Worm (Caenorhabditis elegans) whole organism, L1 larva: Measurements from ENCODE around the gene subs-4.
A peak's percentile ranks its signal among the peaks of the same experiment; 100 is the strongest.

Source experiments
- C34B4.2 ChIP-seq: sonication (generic microtip); optimal IDR thresholded peaks from 2 replicates; lab custom pipeline; 2017; ENCODE audit warnings: mild to moderate bottlenecking, missing genetic modification characterization, missing compliant biosample characterization
- Y116A8C.19 ChIP-seq: sonication (generic microtip); optimal IDR thresholded peaks from 2 replicates; lab custom pipeline; 2016; ENCODE audit warnings: missing compliant biosample characterization, missing genetic modification characterization, borderline replicate concordance
- aly-2 ChIP-seq: fragments of 150-350 bp; optimal IDR thresholded peaks from 2 replicates; lab custom pipeline; 2014; ENCODE audit warnings: missing biosample characterization, missing genetic modification characterization
- blmp-1 ChIP-seq: fragments of 150-350 bp; optimal IDR thresholded peaks from 2 replicates; lab custom pipeline; 2014; ENCODE audit warnings: missing biosample characterization, missing genetic modification characterization
- ceh-82 ChIP-seq, 3 experiments: fragments of 150-350 bp in 1 of 3; sonication (generic microtip) in 2 of 3; optimal IDR thresholded peaks; 2 replicates each; lab custom pipeline; 2014 to 2017; ENCODE audit warnings: missing biosample characterization in 3 of 3, missing genetic modification characterization in 3 of 3
- ceh-88 ChIP-seq: fragments of 200-800 bp; sonication (Bioruptor generic); IDR thresholded peaks from 2 replicates; pipeline ENCODE4 v1.3.6; 2022; ENCODE audit warnings: missing genetic modification characterization, missing compliant biosample characterization
- ceh-90 ChIP-seq: sonication (generic microtip); optimal IDR thresholded peaks from 2 replicates; lab custom pipeline; 2016; ENCODE audit warnings: missing genetic modification characterization, missing compliant biosample characterization
- ces-1 ChIP-seq: fragments of 150-350 bp; optimal IDR thresholded peaks from 2 replicates; lab custom pipeline; 2014; ENCODE audit warnings: missing biosample characterization, missing genetic modification reagents, missing genetic modification characterization
- dpl-1 ChIP-seq, 3 experiments: fragments of 150-350 bp in 2 of 3; sonication (generic microtip) in 1 of 3; optimal IDR thresholded peaks; 2 replicates each; lab custom pipeline; 2014 to 2017; ENCODE audit warnings: missing biosample characterization in 3 of 3, missing genetic modification characterization in 3 of 3, missing genetic modification reagents in 3 of 3
- efl-1 ChIP-seq, 4 experiments: fragments of 150-350 bp; optimal IDR thresholded peaks in 3 of 4; peaks in 1 of 4; 1 replicate in 1 of 4; 2 replicates in 3 of 4; lab custom pipeline; 2014; ENCODE audit warnings: missing biosample characterization in 2 of 4, missing genetic modification characterization in 2 of 4, missing genetic modification reagents in 2 of 4
- egl-13 ChIP-seq: sonication (generic microtip); optimal IDR thresholded peaks from 2 replicates; lab custom pipeline; 2016; ENCODE audit warnings: missing genotype, missing genetic modification reagents, missing genetic modification characterization, missing compliant biosample characterization
- egl-27 ChIP-seq, 2 experiments: fragments of 150-350 bp in 1 of 2; sonication (generic microtip); optimal IDR thresholded peaks; 3 replicates each; lab custom pipeline; 2017 to 2018; ENCODE audit warnings: missing biosample characterization in 2 of 2, missing genetic modification characterization in 2 of 2, missing genetic modification reagents in 2 of 2
- elt-2 ChIP-seq: sonication (generic microtip); optimal IDR thresholded peaks from 2 replicates; lab custom pipeline; 2016; ENCODE audit warnings: missing genetic modification characterization, mild to moderate bottlenecking, inconsistent platforms, missing compliant biosample characterization, missing genetic modification reagents
- ets-5 ChIP-seq: fragments of 200-800 bp; sonication (Bioruptor generic); IDR thresholded peaks from 2 replicates; pipeline ENCODE4 v1.3.6; 2022; ENCODE audit warnings: missing genetic modification characterization, missing compliant biosample characterization
- fkh-8 ChIP-seq: sonication (generic microtip); optimal IDR thresholded peaks from 2 replicates; lab custom pipeline; 2016; ENCODE audit warnings: mild to moderate bottlenecking, missing genetic modification characterization, missing compliant biosample characterization
- fos-1 ChIP-seq: fragments of 150-350 bp; optimal IDR thresholded peaks from 2 replicates; lab custom pipeline; 2014; ENCODE audit warnings: missing biosample characterization, missing genetic modification characterization
- hpl-2 ChIP-seq: fragments of 150-350 bp; optimal IDR thresholded peaks from 2 replicates; lab custom pipeline; 2014; ENCODE audit warnings: missing biosample characterization, missing genetic modification reagents, missing genetic modification characterization
- jun-1 ChIP-seq: fragments of 150-350 bp; optimal IDR thresholded peaks from 2 replicates; lab custom pipeline; 2014; ENCODE audit warnings: missing biosample characterization, missing genetic modification reagents, missing genetic modification characterization
- lin-13 ChIP-seq: fragments of 150-350 bp; optimal IDR thresholded peaks from 2 replicates; lab custom pipeline; 2014; ENCODE audit warnings: missing biosample characterization, missing genetic modification reagents, missing genetic modification characterization
- mab-9 ChIP-seq: fragments of 200-800 bp; sonication (Bioruptor generic); IDR thresholded peaks from 2 replicates; pipeline ENCODE4 v1.3.6; 2022; ENCODE audit warnings: missing genetic modification reagents, missing genetic modification characterization, missing compliant biosample characterization
- mef-2 ChIP-seq: fragments of 150-350 bp; optimal IDR thresholded peaks from 2 replicates; lab custom pipeline; 2014; ENCODE audit warnings: missing biosample characterization, missing genetic modification characterization
- mep-1 ChIP-seq: fragments of 150-350 bp; optimal IDR thresholded peaks from 2 replicates; lab custom pipeline; 2014; ENCODE audit warnings: missing biosample characterization, missing genetic modification characterization
- nhr-19 ChIP-seq: fragments of 200-800 bp; sonication (Bioruptor generic); conservative IDR thresholded peaks from 2 replicates; pipeline ENCODE4 v1.3.6; 2022; ENCODE audit warnings: missing genetic modification characterization, missing compliant biosample characterization
- nhr-237 ChIP-seq: fragments of 150-350 bp; optimal IDR thresholded peaks from 2 replicates; lab custom pipeline; 2014; ENCODE audit warnings: missing biosample characterization, missing genetic modification characterization
- nhr-28 ChIP-seq: fragments of 150-350 bp; optimal IDR thresholded peaks from 2 replicates; lab custom pipeline; 2014; ENCODE audit warnings: missing biosample characterization, missing genetic modification characterization
- nhr-76 ChIP-seq: sonication (generic microtip); optimal IDR thresholded peaks from 2 replicates; lab custom pipeline; 2017; ENCODE audit warnings: missing biosample characterization, missing genetic modification characterization
- nhr-84 ChIP-seq: sonication (generic microtip); optimal IDR thresholded peaks from 2 replicates; lab custom pipeline; 2017; ENCODE audit warnings: missing biosample characterization, missing genetic modification characterization
- nhr-85 ChIP-seq: sonication (generic microtip); peaks from one replicate; lab custom pipeline; 2016; ENCODE audit warnings: missing genetic modification characterization, inconsistent platforms, missing compliant biosample characterization
- nhr-90 ChIP-seq: sonication (generic microtip); optimal IDR thresholded peaks from 2 replicates; lab custom pipeline; 2016; ENCODE audit warnings: mild to moderate bottlenecking, missing genetic modification characterization, missing compliant biosample characterization; ENCODE audit not compliant: poor library complexity
- pag-3 ChIP-seq: sonication (generic microtip); optimal IDR thresholded peaks from 2 replicates; lab custom pipeline; 2017; ENCODE audit warnings: missing genetic modification characterization, mild to moderate bottlenecking, missing compliant biosample characterization, antibody characterized with exemption, borderline replicate concordance; ENCODE audit not compliant: insufficient read depth
- pax-3 ChIP-seq: fragments of 200-800 bp; sonication (Bioruptor generic); optimal IDR thresholded peaks from 2 replicates; lab custom pipeline; 2018; ENCODE audit warnings: mild to moderate bottlenecking, missing genetic modification characterization, moderate library complexity, missing compliant biosample characterization
- skn-1 ChIP-seq: fragments of 150-350 bp; optimal IDR thresholded peaks from 2 replicates; lab custom pipeline; 2014; ENCODE audit warnings: missing biosample characterization, missing genetic modification characterization
- snpc-4 ChIP-seq: fragments of 150-350 bp; optimal IDR thresholded peaks from 2 replicates; lab custom pipeline; 2014; ENCODE audit warnings: missing biosample characterization, missing genetic modification characterization
- snu-23 ChIP-seq: sonication (generic microtip); optimal IDR thresholded peaks from 2 replicates; lab custom pipeline; 2016; ENCODE audit warnings: missing genetic modification characterization, missing compliant biosample characterization
- sox-4 ChIP-seq: sonication (generic microtip); optimal IDR thresholded peaks from 2 replicates; lab custom pipeline; 2016; ENCODE audit warnings: missing genetic modification characterization, missing compliant biosample characterization
- sptf-1 ChIP-seq: fragments of 150-350 bp; optimal IDR thresholded peaks from 2 replicates; lab custom pipeline; 2014; ENCODE audit warnings: missing biosample characterization, missing genetic modification characterization
- sup-37 ChIP-seq: fragments of 200-800 bp; sonication (Bioruptor generic); optimal IDR thresholded peaks from 2 replicates; lab custom pipeline; 2018; ENCODE audit warnings: mild to moderate bottlenecking, missing genetic modification characterization, missing compliant biosample characterization
- tbx-2 ChIP-seq: sonication (generic microtip); optimal IDR thresholded peaks from 2 replicates; lab custom pipeline; 2016; ENCODE audit warnings: missing genetic modification characterization, missing compliant biosample characterization
- unc-30 ChIP-seq: sonication (generic microtip); optimal IDR thresholded peaks from 2 replicates; lab custom pipeline; 2017; ENCODE audit warnings: missing biosample characterization, missing genetic modification characterization
- unc-62 ChIP-seq: fragments of 150-350 bp; optimal IDR thresholded peaks from 2 replicates; lab custom pipeline; 2014; ENCODE audit warnings: missing biosample characterization, missing genetic modification reagents, missing genetic modification characterization
- xbp-1 ChIP-seq: sonication (generic microtip); optimal IDR thresholded peaks from 2 replicates; lab custom pipeline; 2016; ENCODE audit warnings: missing genetic modification characterization, missing compliant biosample characterization
- ztf-11 ChIP-seq, 2 experiments: sonication (generic microtip); optimal IDR thresholded peaks; 2 replicates each; lab custom pipeline; 2016 to 2017; ENCODE audit warnings: missing genetic modification characterization in 2 of 2, missing biosample characterization in 1 of 2, missing compliant biosample characterization in 1 of 2
- ztf-4 ChIP-seq: fragments of 150-350 bp; optimal IDR thresholded peaks from 2 replicates; lab custom pipeline; 2014; ENCODE audit warnings: missing biosample characterization, missing genetic modification characterization

subs-4 gene

DNA sequence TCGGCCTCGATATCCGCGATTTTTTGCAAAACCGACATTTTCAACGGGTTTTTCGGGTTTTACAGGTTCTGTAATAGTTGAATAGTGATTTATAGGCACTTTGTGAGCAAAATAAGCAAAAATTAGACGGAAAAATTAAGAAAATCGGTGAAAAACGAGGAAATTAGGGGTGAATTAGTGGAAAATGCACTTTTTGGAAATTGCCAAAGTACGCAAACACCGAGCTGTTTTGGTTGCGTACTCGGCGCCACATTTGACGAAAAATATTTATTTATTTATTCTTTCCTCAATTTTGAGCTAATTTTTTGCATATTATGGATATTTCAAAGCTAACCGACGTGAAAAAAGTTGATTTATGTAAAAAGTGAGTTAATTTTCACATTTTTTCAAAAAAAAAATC, 39.0 kb upstream of the subs-4 start, which contains the start of the genes T28D6.6 and pen-2 (continued):
- TF ChIP-seq elt-2 (no peak), pax-3 (tag; lab: Kevin White, UChicago) (no peak), nhr-85 (tag; lab: Kevin White, UChicago) (no peak), tbx-2 (tag; lab: Kevin White, UChicago) (peak; percentile 37)

DNA sequence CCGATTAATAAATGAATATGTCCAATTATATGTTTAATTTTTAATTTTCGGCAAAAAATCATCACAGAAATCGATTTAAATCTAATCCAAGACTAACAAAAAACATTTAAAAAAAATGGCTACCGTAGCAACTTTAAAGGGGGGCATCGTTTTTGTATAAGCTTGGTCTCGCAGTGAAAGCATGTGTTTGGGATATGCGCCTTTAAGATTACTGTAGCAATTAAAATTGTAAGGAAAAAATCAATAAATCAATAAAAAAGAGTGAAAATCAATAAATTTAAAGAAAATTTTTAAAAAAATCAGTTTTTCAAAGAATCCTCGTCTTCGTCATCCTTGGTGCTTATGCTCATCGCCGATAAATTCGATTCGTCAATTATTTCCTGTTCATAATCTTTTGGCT, 37.9 kb upstream of the subs-4 start:
- TF ChIP-seq ces-1 = no peak
- TF ChIP-seq skn-1 (tag; lab: Kevin White, UChicago) = no peak
- TF ChIP-seq jun-1 = no peak
- no peak for TF ChIP-seq ceh-82 (tag; optimal IDR thresholded peaks at IDR 0.05; lab: Kevin White, UChicago)
- TF ChIP-seq elt-2 = no peak
- TF ChIP-seq mef-2 = no peak
- TF ChIP-seq dpl-1 (GFP tag; optimal IDR thresholded peaks at IDR 0.05; lab: Kevin White, UChicago) = no peak
- no peak for TF ChIP-seq mab-9
- no peak for TF ChIP-seq ztf-4 (tag; lab: Kevin White, UChicago)
- no peak for TF ChIP-seq nhr-76 (tag; lab: Kevin White, UChicago)
- no peak for TF ChIP-seq xbp-1 (tag; lab: Kevin White, UChicago)
- TF ChIP-seq fkh-8 = no peak
- TF ChIP-seq ztf-11 (tag; optimal IDR thresholded peaks at IDR 0.05; lab: Kevin White, UChicago) = no peak
- TF ChIP-seq egl-13 = no peak
- TF ChIP-seq blmp-1 = no peak
- TF ChIP-seq aly-2 (tag; lab: Kevin White, UChicago) = no peak
- no peak for TF ChIP-seq lin-13 (GFP tag; lab: Kevin White, UChicago)
- TF ChIP-seq pag-3 = no peak

DNA sequence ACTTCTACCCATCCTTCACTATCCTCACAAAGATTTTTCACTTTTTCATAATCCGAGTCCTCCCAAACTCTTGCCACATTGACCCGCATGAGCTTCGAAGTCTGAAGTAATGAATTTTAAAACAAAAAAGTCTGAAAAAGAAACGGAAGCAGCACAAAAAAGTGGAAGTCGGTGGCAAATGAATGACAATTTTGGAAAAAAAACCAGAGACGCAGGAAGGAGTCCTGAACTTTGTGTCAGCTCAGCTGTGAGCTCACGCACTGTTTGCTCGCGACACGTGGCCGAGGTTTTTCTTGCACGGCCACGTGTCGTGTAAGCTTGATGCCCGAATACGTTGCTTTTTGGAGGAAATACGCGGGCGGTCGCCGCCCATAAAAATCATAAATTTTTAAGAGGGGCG, 35.6 kb upstream of the subs-4 start, which contains the start of gene T28D6.7:
Gene T28D6.7 (minus strand): TSS at position 101 of the 400 bp plus-strand sequence.
- TF ChIP-seq snpc-4 (tag; lab: Kevin White, UChicago) = no peak
- TF ChIP-seq nhr-19 (GFP tag; lab: Robert Waterston, UW) = no peak
- TF ChIP-seq sup-37 (GFP tag; lab: Kevin White, UChicago) = no peak
- TF ChIP-seq sox-4 (tag; lab: Kevin White, UChicago) = no peak
- TF ChIP-seq Y116A8C.19 (tag; lab: Kevin White, UChicago) = no peak
- TF ChIP-seq, all 84 proteins: peak for 0

DNA sequence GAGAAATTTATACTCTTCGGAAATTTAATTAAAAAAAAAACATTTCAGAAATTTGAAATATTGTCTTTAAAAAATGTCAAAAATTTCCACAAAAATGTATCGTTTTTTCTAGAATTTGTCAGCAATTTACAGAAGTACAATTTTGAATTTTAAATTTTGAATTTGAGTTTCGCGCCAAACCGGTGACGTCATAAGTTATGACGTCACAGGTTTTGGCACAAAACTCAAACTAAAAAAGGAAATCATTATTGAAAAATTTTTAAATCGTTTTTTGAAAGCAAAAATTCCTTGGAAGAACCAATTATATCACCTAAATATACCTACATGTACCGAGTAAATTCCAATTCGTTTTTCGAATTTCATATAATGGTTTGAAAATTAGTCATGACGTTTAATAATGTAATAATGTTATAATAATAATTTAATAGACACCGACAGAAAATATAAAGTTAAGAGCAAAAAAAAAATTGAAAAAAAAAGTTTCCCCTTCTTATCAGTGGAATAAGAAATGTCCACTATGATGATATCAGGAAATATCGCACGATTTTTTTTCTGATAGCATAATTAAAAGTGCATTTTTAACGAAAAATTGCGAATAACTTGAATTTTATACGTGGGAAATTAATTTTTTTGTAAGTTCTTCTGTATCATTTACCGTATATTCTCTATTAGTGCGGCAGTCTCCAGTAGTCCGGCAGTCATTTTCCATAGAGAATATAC, 31.8 kb upstream of the subs-4 start:
- no peak for TF ChIP-seq unc-62 (GFP tag; lab: Kevin White, UChicago)
- TF ChIP-seq sptf-1 (tag; lab: Kevin White, UChicago) = no peak
- no peak for TF ChIP-seq snu-23 (GFP tag; lab: Kevin White, UChicago)
- TF ChIP-seq fos-1 (tag; lab: Kevin White, UChicago) = no peak
- TF ChIP-seq nhr-19 (GFP tag; lab: Robert Waterston, UW) = no peak
- no peak for TF ChIP-seq efl-1 (optimal IDR thresholded peaks at IDR 0.05; lab: Kevin White, UChicago)
- TF ChIP-seq efl-1 (GFP tag; optimal IDR thresholded peaks at IDR 0.05 in 1 of 2; lab: Kevin White, UChicago) = peak in 1 of 2 experiments; percentile 48
- no peak for TF ChIP-seq ceh-88 (GFP tag; lab: Robert Waterston, UW)

DNA sequence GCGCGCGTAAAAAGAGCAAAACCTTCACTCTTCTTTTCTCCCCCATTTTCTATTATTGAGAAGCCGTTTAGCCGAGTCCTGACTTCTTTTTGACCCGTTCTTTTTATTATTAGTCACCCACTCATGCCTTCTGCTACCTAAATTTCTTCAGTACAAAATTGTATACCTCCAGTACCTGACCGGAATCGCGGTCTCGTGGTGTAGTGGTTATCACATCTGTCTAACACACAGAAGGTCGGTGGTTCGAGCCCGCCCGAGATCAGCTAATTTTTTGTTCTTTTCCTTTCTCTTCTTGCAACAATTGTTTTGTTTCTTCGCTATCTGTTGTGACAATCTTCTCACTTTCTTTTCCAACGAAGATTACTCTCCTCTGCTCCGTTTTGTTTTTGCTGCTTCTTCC, 29.2 kb upstream of the subs-4 start:
- TF ChIP-seq ceh-90 = no peak
- no peak for TF ChIP-seq ceh-82 (tag; optimal IDR thresholded peaks at IDR 0.05; lab: Kevin White, UChicago)
- peak in 1 of 3 experiments; percentile 7 for TF ChIP-seq dpl-1 (GFP tag; optimal IDR thresholded peaks at IDR 0.05; lab: Kevin White, UChicago)
- no peak for TF ChIP-seq nhr-237 (tag; lab: Kevin White, UChicago)
- no peak for TF ChIP-seq nhr-76 (tag; lab: Kevin White, UChicago)
- no peak for TF ChIP-seq Y116A8C.19 (tag; lab: Kevin White, UChicago)
- TF ChIP-seq ces-1 = no peak
- peak; percentile 31 for TF ChIP-seq nhr-90 (tag; lab: Kevin White, UChicago)
- TF ChIP-seq mep-1 (tag; lab: Kevin White, UChicago) = peak; percentile 26
- no peak for TF ChIP-seq C34B4.2 (tag; lab: Kevin White, UChicago)
- no peak for TF ChIP-seq sox-4 (tag; lab: Kevin White, UChicago)
- peak; percentile 11 for TF ChIP-seq elt-2
- no peak for TF ChIP-seq fos-1 (tag; lab: Kevin White, UChicago)
- TF ChIP-seq snu-23 (GFP tag; lab: Kevin White, UChicago) = peak; percentile 52
- no peak for TF ChIP-seq nhr-84 (tag; lab: Kevin White, UChicago)
- no peak for TF ChIP-seq pax-3 (tag; lab: Kevin White, UChicago)
- TF ChIP-seq egl-27 (tag; optimal IDR thresholded peaks at IDR 0.05; lab: Kevin White, UChicago) = no peak
- TF ChIP-seq nhr-28 (tag; lab: Kevin White, UChicago) = no peak
- TF ChIP-seq hpl-2 (GFP tag; lab: Kevin White, UChicago) = no peak
- TF ChIP-seq lin-13 (GFP tag; lab: Kevin White, UChicago) = peak; percentile 41
- no peak for TF ChIP-seq ets-5
- TF ChIP-seq ztf-4 (tag; lab: Kevin White, UChicago) = no peak
- TF ChIP-seq unc-30 (tag; lab: Kevin White, UChicago) = no peak
